Worm (Caenorhabditis elegans): ENCODE results near the gene Y94A7B.11.

Gene Y94A7B.11

ce11 chrV:17802519-17802918 lies at the start of gene Y94A7B.11, which contains the start of gene srh-292:
TSS of gene Y94A7B.11 (minus strand) at chrV:17802619.
TSS of gene srh-292 (plus strand) at chrV:17802769.
- TF ChIP-seq ref-1 (GFP tag; conservative IDR thresholded peaks at IDR 0.05) = no peak
- no peak for TF ChIP-seq flt-1 (GFP tag; IDR thresholded peaks at IDR 0.05)
- no peak for TF ChIP-seq ztf-29 (GFP tag; IDR thresholded peaks at IDR 0.05)
- TF ChIP-seq klf-2 (GFP tag; conservative IDR thresholded peaks at IDR 0.05) = no peak
- TF ChIP-seq tab-1 (GFP tag; IDR thresholded peaks at IDR 0.05) = no peak
- no peak for TF ChIP-seq T22C8.4 (GFP tag; IDR thresholded peaks at IDR 0.05)
- no peak for TF ChIP-seq ztf-23 (GFP tag; IDR thresholded peaks at IDR 0.05)
- no peak for TF ChIP-seq med-1 (GFP tag; optimal IDR thresholded peaks at IDR 0.05; ENCODE audit: insufficient read depth)
- TF ChIP-seq cog-1 (tag; optimal IDR thresholded peaks at IDR 0.05) = no peak

ce11 chrV:17845370-17845967 lies 43.0 kb upstream of the Y94A7B.11 start:
- TF ChIP-seq flt-1 (GFP tag; IDR thresholded peaks at IDR 0.05) (no peak), klf-2 (GFP tag; conservative IDR thresholded peaks at IDR 0.05) (no peak), cog-1 (tag; optimal IDR thresholded peaks at IDR 0.05) (no peak), T22C8.4 (GFP tag; IDR thresholded peaks at IDR 0.05) (no peak)

- TF ChIP-seq ztf-29 (GFP tag; IDR thresholded peaks at IDR 0.05) (no peak), med-1 (GFP tag; optimal IDR thresholded peaks at IDR 0.05; ENCODE audit: insufficient read depth) (no peak), tab-1 (GFP tag; IDR thresholded peaks at IDR 0.05) (no peak), ztf-23 (GFP tag; IDR thresholded peaks at IDR 0.05) (no peak), cog-1 (tag; optimal IDR thresholded peaks at IDR 0.05) (no peak), klf-2 (GFP tag; conservative IDR thresholded peaks at IDR 0.05) (no peak), flt-1 (GFP tag; IDR thresholded peaks at IDR 0.05) (no peak), ref-1 (GFP tag; conservative IDR thresholded peaks at IDR 0.05) (no peak), T22C8.4 (GFP tag; IDR thresholded peaks at IDR 0.05) (no peak)
Observed at ce11 chrV:17844106-17844505, 41.7 kb upstream of the Y94A7B.11 start, which contains the start of gene srh-286. TSS of gene srh-286 (minus strand) at chrV:17844206.

DNA sequence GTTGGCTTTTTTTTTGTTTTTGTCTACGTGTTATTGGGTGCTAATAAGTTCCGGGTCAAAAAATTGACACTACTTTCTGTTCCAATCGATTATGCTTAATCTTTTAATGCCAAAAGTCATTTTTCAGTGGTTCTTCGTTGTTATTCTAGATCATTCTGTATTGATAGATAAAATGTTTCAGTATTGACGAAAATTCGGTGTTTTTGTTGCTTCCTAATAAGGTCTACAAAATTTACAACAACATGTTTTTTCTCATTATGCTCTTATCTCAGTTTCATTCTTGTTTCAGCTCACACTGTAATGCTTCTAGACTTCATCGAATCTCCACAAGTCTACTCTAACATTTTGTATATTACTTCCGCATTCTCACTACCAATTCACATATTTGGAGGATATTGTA lies 28.9 kb upstream of the Y94A7B.11 start, which contains the start of gene srh-303:
srh-303 (plus strand) TSS at position 301 of the 400 bp plus-strand sequence.
- TF ChIP-seq ztf-29 (GFP tag; IDR thresholded peaks at IDR 0.05) = no peak
- no peak for TF ChIP-seq med-1 (GFP tag; optimal IDR thresholded peaks at IDR 0.05; ENCODE audit: insufficient read depth)
- no peak for TF ChIP-seq tab-1 (GFP tag; IDR thresholded peaks at IDR 0.05)
- no peak for TF ChIP-seq ztf-23 (GFP tag; IDR thresholded peaks at IDR 0.05)
- TF ChIP-seq ref-1 (GFP tag; conservative IDR thresholded peaks at IDR 0.05) = no peak
- TF ChIP-seq T22C8.4 (GFP tag; IDR thresholded peaks at IDR 0.05) = no peak
- TF ChIP-seq cog-1 (tag; optimal IDR thresholded peaks at IDR 0.05) = no peak
- no peak for TF ChIP-seq klf-2 (GFP tag; conservative IDR thresholded peaks at IDR 0.05)
- TF ChIP-seq flt-1 (GFP tag; IDR thresholded peaks at IDR 0.05) = no peak

DNA sequence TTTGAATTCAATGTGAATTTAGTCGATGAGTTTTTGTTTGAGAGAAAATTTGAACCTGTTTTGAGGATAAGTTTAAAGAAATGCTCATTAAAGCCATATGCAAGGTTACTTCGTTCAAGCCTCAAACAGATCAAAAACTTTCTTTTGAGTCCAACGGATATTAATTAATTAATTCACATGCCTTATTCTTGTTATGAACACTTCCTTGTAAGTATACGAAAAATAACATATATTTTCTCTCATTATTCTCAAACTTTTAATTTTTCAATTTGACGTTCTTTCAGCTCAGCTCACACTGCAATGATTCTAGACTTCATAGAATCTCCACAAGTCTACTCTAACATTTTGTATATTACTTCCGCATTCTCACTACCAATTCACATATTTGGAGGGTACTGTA lies 25.9 kb upstream of the Y94A7B.11 start, which contains the start of gene srh-304:
srh-304 (plus strand) TSS at position 301 of the 400 bp plus-strand sequence.
- TF ChIP-seq med-1 (GFP tag; optimal IDR thresholded peaks at IDR 0.05; ENCODE audit: insufficient read depth) (no peak), T22C8.4 (GFP tag; IDR thresholded peaks at IDR 0.05) (no peak), tab-1 (GFP tag; IDR thresholded peaks at IDR 0.05) (no peak), ztf-23 (GFP tag; IDR thresholded peaks at IDR 0.05) (no peak), ref-1 (GFP tag; conservative IDR thresholded peaks at IDR 0.05) (no peak), cog-1 (tag; optimal IDR thresholded peaks at IDR 0.05) (no peak)

ce11 chrV:17824610-17825009 lies 22.2 kb upstream of the Y94A7B.11 start, which contains the start of gene srh-301:
TSS of gene srh-301 (plus strand) at chrV:17824910.
- TF ChIP-seq T22C8.4 (GFP tag; IDR thresholded peaks at IDR 0.05) = no peak
- TF ChIP-seq ztf-29 (GFP tag; IDR thresholded peaks at IDR 0.05) = no peak
- TF ChIP-seq cog-1 (tag; optimal IDR thresholded peaks at IDR 0.05) = no peak
- no peak for TF ChIP-seq ztf-23 (GFP tag; IDR thresholded peaks at IDR 0.05)
- no peak for TF ChIP-seq ref-1 (GFP tag; conservative IDR thresholded peaks at IDR 0.05)

DNA sequence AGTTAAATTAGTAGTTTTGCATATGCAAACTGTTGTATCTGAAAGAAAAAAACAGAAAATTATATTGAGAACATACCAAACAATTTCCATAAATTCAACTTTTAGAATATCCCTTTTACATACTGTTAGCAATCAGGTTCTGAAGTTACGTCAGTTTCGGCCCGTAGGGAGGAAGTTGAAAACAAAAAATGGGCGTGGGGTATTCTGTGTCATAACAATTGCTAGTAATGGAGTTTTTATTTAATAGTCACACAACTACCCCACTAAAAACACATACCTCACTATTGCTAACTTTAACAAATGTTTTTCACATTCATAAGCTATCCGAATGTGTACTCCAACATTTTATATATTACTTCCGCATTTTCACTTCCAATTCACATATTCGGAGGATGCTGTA lies 19.4 kb upstream of the Y94A7B.11 start, which contains the start of gene srh-300:
srh-300 (plus strand) TSS at position 301 of the 400 bp plus-strand sequence.
- TF ChIP-seq klf-2 (GFP tag; conservative IDR thresholded peaks at IDR 0.05) = no peak
- no peak for TF ChIP-seq ref-1 (GFP tag; conservative IDR thresholded peaks at IDR 0.05)
- TF ChIP-seq T22C8.4 (GFP tag; IDR thresholded peaks at IDR 0.05) = no peak
- TF ChIP-seq med-1 (GFP tag; optimal IDR thresholded peaks at IDR 0.05; ENCODE audit: insufficient read depth) = no peak
- no peak for TF ChIP-seq ztf-23 (GFP tag; IDR thresholded peaks at IDR 0.05)
- no peak for TF ChIP-seq tab-1 (GFP tag; IDR thresholded peaks at IDR 0.05)
- TF ChIP-seq ztf-29 (GFP tag; IDR thresholded peaks at IDR 0.05) = no peak
- TF ChIP-seq cog-1 (tag; optimal IDR thresholded peaks at IDR 0.05) = no peak
- TF ChIP-seq flt-1 (GFP tag; IDR thresholded peaks at IDR 0.05) = no peak

DNA sequence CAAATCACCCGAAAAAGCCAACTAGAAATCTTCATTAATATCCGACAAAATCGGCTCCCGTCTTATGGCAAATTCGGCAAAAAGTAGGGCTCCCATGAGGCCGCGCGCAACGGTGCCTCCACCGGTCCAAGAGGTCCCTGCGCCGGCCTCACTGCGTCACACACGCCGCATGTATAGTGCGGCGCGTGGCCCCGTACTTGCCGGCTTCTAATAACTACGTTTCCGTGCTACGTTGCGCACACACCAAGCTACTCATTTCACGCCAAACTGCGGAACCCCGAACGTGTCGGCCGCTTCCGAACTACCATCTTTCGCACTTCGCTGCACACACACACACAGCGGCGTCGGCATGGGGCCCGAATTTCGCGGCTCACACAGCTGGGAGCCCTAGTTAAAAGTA lies 17.3 kb upstream of the Y94A7B.11 start:
- TF ChIP-seq ref-1 (GFP tag; conservative IDR thresholded peaks at IDR 0.05) (no peak), ztf-29 (GFP tag; IDR thresholded peaks at IDR 0.05) (no peak), klf-2 (GFP tag; conservative IDR thresholded peaks at IDR 0.05) (no peak), tab-1 (GFP tag; IDR thresholded peaks at IDR 0.05) (0 out of 2 replicates have a peak, but pooled peaks have one; percentile 52), ztf-23 (GFP tag; IDR thresholded peaks at IDR 0.05) (0 out of 2 replicates have a peak, but pooled peaks have one; percentile 25), T22C8.4 (GFP tag; IDR thresholded peaks at IDR 0.05) (no peak), flt-1 (GFP tag; IDR thresholded peaks at IDR 0.05) (no peak), med-1 (GFP tag; optimal IDR thresholded peaks at IDR 0.05; ENCODE audit: insufficient read depth) (no peak)

DNA sequence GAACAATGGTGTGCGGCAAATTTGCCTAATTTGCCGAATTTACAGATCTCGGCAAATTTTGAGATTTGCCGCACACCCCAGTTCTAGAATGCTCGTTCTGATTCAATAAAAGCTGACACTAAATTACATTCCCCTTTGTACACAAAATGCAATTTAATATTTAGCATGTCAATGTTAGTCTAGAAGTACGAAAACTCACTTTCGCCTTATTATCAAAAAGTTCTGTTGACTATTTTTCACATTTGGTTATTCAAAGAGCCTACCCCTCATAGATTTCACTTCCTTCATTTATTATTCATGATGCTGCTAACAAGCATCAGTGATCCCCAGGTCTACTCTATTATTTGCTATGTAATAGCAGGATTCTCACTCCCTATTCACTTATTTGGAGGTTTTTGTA lies 16.1 kb upstream of the Y94A7B.11 start, which contains the start of gene srh-298:
srh-298 (plus strand) TSS at position 301 of the 400 bp plus-strand sequence.
- TF ChIP-seq tab-1 (GFP tag; IDR thresholded peaks at IDR 0.05) (no peak), med-1 (GFP tag; optimal IDR thresholded peaks at IDR 0.05; ENCODE audit: insufficient read depth) (no peak), klf-2 (GFP tag; conservative IDR thresholded peaks at IDR 0.05) (no peak), flt-1 (GFP tag; IDR thresholded peaks at IDR 0.05) (no peak)

DNA sequence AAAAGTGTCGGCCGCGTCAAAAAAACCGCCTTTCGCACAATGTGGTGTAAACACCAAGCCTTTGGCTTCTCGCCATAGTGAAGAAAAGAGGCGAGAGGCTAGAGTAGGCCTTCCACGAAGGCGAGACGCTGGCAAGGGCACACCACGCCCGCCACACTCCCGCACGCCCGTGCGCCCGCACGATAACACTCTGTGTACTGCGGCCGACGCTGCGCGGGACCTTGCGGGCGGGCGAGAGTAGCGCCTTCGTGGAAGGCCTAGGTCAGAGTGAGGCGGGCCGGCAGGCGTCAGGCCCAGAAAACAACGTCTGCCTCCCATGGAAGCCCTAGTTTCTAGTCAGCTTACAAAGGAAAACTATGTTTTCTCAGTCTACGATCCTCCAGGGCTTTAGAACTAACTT lies 9.7 kb upstream of the Y94A7B.11 start:
- no peak for TF ChIP-seq med-1 (GFP tag; optimal IDR thresholded peaks at IDR 0.05; ENCODE audit: insufficient read depth)
- TF ChIP-seq klf-2 (GFP tag; conservative IDR thresholded peaks at IDR 0.05) = no peak
- TF ChIP-seq flt-1 (GFP tag; IDR thresholded peaks at IDR 0.05) = no peak
- TF ChIP-seq ref-1 (GFP tag; conservative IDR thresholded peaks at IDR 0.05) = no peak
- TF ChIP-seq tab-1 (GFP tag; IDR thresholded peaks at IDR 0.05) = no peak
- TF ChIP-seq ztf-29 (GFP tag; IDR thresholded peaks at IDR 0.05) = no peak
- TF ChIP-seq cog-1 (tag; optimal IDR thresholded peaks at IDR 0.05) = no peak
- TF ChIP-seq T22C8.4 (GFP tag; IDR thresholded peaks at IDR 0.05) = no peak
- no peak for TF ChIP-seq ztf-23 (GFP tag; IDR thresholded peaks at IDR 0.05)
